Fruit fly (Drosophila melanogaster) S2 (cell line): ENCODE data around the gene CG4393.

ENCODE experiments used
- CG8478 ChIP-seq: fragments of >200 bp; optimal IDR thresholded peaks from 2 replicates; lab custom pipeline; 2018
- CTCF ChIP-seq, 2 experiments: fragments of >200 bp; optimal IDR thresholded peaks; 2 replicates each; lab custom pipeline; 2018

dm6 chr3R:23392235-23392634 lies 7.7 kb upstream of the CG4393 start:
- no peak for TF ChIP-seq CG8478 (lab: Kevin White, UChicago)
- no peak for TF ChIP-seq CTCF (optimal IDR thresholded peaks at IDR 0.05; lab: Kevin White, UChicago)
